Fruit fly (Drosophila melanogaster) whole organism, wandering third instar larva: ENCODE results near the gene tho2.

Source experiments
- Abd-B ChIP-seq: fragments of >200 bp; optimal IDR thresholded peaks from 2 replicates; lab custom pipeline; 2017; ENCODE audit warnings: missing biosample characterization, missing genetic modification characterization
- GATAd ChIP-seq: sonication (Bioruptor generic); optimal IDR thresholded peaks from 2 replicates; lab custom pipeline; 2016; ENCODE audit warnings: missing biosample characterization, missing genetic modification characterization
- dsf ChIP-seq: sonication (Bioruptor generic); optimal IDR thresholded peaks from 2 replicates; lab custom pipeline; 2016; ENCODE audit warnings: missing biosample characterization, missing genetic modification characterization, borderline replicate concordance
- psq ChIP-seq: fragments of 200-800 bp; sonication (Bioruptor generic); optimal IDR thresholded peaks from 3 replicates; lab custom pipeline; 2017; ENCODE audit warnings: missing biosample characterization, mild to moderate bottlenecking, missing genetic modification characterization, moderate library complexity
- tai ChIP-seq: sonication (Bioruptor generic); optimal IDR thresholded peaks from 2 replicates; lab custom pipeline; 2016; ENCODE audit warnings: missing biosample characterization, missing genetic modification characterization

DNA sequence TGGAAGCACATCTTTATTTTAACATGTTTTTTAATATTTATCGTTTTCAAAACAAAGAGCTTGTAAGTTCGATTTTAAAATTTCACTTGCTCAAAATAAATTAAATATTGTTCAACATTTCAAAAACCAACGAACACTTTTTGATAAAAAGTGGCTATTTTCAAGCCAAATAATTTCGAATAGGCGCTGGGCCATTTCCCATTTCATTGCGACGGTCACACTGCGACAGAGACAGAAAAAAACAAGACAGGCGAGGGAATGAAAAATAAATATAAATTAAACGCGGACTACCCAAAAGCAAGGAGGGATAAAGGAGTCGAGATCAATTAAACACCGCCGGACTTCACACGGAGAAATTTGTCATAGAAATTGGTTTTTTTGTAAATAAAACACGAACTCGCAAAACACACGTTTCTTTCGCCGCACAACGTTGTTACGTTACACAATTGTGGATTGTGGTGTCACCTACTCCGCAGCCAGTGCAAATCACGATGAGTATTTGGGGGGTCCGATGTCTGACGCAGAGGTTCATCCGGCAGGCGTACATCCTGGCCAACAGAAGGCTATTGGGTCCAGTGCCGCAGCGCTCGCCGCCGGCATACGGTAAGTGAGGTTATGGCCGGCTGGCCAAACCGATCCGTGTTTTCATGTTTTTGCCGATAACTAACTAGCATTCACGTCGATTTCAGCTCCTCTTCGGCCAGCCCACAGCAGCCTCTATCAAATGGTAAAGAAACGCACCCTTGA is 6.7 kb upstream of the tho2 start, which contains the start of gene AIF:
- TF ChIP-seq psq (no peak), dsf (GFP tag; lab: Kevin White, UChicago) (no peak), tai (no peak), GATAd (GFP tag; lab: Kevin White, UChicago) (no peak), Abd-B (GFP tag; lab: Kevin White, UChicago) (no peak)
